Worm (Caenorhabditis elegans) whole organism, young adult: ENCODE data around the gene ZK262.19.

Experiments
- B0261.1 ChIP-seq: sonication (generic microtip); optimal IDR thresholded peaks from 2 replicates; lab custom pipeline; 2016; ENCODE audit warnings: mild to moderate bottlenecking, missing genetic modification characterization, moderate library complexity, missing compliant biosample characterization
- C06A6.2 ChIP-seq: fragments of 200-800 bp; sonication (Bioruptor generic); conservative IDR thresholded peaks from 2 replicates; pipeline ENCODE4 v1.3.6; 2022; ENCODE audit warnings: missing genetic modification characterization, missing compliant biosample characterization
- C17E4.6 ChIP-seq: fragments of 200-800 bp; sonication (Bioruptor generic); IDR thresholded peaks from 2 replicates; pipeline ENCODE4 v1.3.6; 2022; ENCODE audit warnings: missing genetic modification reagents, missing genetic modification characterization, missing compliant biosample characterization
- F10E7.11 ChIP-seq: sonication (generic microtip); optimal IDR thresholded peaks from 2 replicates; lab custom pipeline; 2017; ENCODE audit warnings: mild to moderate bottlenecking, missing genetic modification characterization, moderate library complexity, missing compliant biosample characterization
- F22D6.2 ChIP-seq: sonication (generic microtip); optimal IDR thresholded peaks from 2 replicates; lab custom pipeline; 2016; ENCODE audit warnings: mild to moderate bottlenecking, missing genetic modification characterization, missing compliant biosample characterization
- F49E8.2 ChIP-seq: sonication (generic microtip); optimal IDR thresholded peaks from 3 replicates; lab custom pipeline; 2017; ENCODE audit warnings: missing genetic modification characterization, mild to moderate bottlenecking, missing compliant biosample characterization, antibody characterized with exemption, moderate library complexity; ENCODE audit not compliant: insufficient read depth
- F52B5.7 ChIP-seq: sonication (generic microtip); optimal IDR thresholded peaks from 2 replicates; lab custom pipeline; 2016; ENCODE audit warnings: mild to moderate bottlenecking, missing genetic modification characterization, missing compliant biosample characterization
- F57A8.1 ChIP-seq: fragments of 200-800 bp; sonication (Bioruptor generic); optimal IDR thresholded peaks from 2 replicates; lab custom pipeline; 2018; ENCODE audit warnings: mild to moderate bottlenecking, missing genetic modification characterization, moderate library complexity, missing compliant biosample characterization
- K11D2.4 ChIP-seq: fragments of 200-800 bp; sonication (Bioruptor generic); IDR thresholded peaks from 2 replicates; pipeline ENCODE4 v1.3.6; 2022; ENCODE audit warnings: missing genetic modification reagents, missing genetic modification characterization, missing compliant biosample characterization
- T07F8.4 ChIP-seq: sonication (generic microtip); optimal IDR thresholded peaks from 2 replicates; lab custom pipeline; 2016; ENCODE audit warnings: mild to moderate bottlenecking, missing genetic modification characterization, moderate library complexity, missing compliant biosample characterization
- Y56A3A.18 ChIP-seq: fragments of 200-800 bp; sonication (Bioruptor generic); IDR thresholded peaks from 2 replicates; pipeline ENCODE4 v1.3.6; 2022; ENCODE audit warnings: missing genetic modification reagents, missing genetic modification characterization, missing compliant biosample characterization
- ama-1 ChIP-seq, 3 experiments: fragments of 150-350 bp in 1 of 3; sonication (generic microtip) in 2 of 3; optimal IDR thresholded peaks; 2 replicates each; lab custom pipeline; 2014 to 2018; ENCODE audit warnings: missing biosample characterization in 2 of 3, missing genetic modification characterization in 2 of 3, missing genetic modification reagents in 2 of 3
- attf-3 ChIP-seq: fragments of 200-800 bp; sonication (Bioruptor generic); conservative IDR thresholded peaks from 2 replicates; pipeline ENCODE4 v1.3.6; 2022; ENCODE audit warnings: missing genetic modification reagents, missing genetic modification characterization, missing compliant biosample characterization
- attf-5 ChIP-seq: fragments of 200-800 bp; sonication (Bioruptor generic); optimal IDR thresholded peaks from 2 replicates; lab custom pipeline; 2018; ENCODE audit warnings: mild to moderate bottlenecking, missing genetic modification characterization, missing compliant biosample characterization
- bed-1 ChIP-seq: fragments of 200-800 bp; sonication (Bioruptor generic); IDR thresholded peaks from 2 replicates; pipeline ENCODE4 v1.3.6; 2022; ENCODE audit warnings: missing genetic modification reagents, missing genetic modification characterization, missing compliant biosample characterization
- cebp-1 ChIP-seq, 2 experiments: fragments of 200-800 bp in 1 of 2; sonication (Bioruptor generic) in 1 of 2; sonication (generic microtip) in 1 of 2; IDR thresholded peaks in 1 of 2; optimal IDR thresholded peaks in 1 of 2; 2 replicates each; pipeline versions ENCODE4 v1.3.6 to Lab custom; 2017 to 2022; ENCODE audit warnings: missing compliant biosample characterization in 2 of 2, missing genetic modification characterization in 2 of 2, mild to moderate bottlenecking in 1 of 2, missing genetic modification reagents in 1 of 2, moderate library complexity in 1 of 2
- ceh-27 ChIP-seq: fragments of 200-800 bp; sonication (Bioruptor generic); optimal IDR thresholded peaks from 2 replicates; lab custom pipeline; 2018; ENCODE audit warnings: mild to moderate bottlenecking, missing genetic modification characterization, moderate library complexity, missing compliant biosample characterization
- ceh-40 ChIP-seq: fragments of 200-800 bp; sonication (Bioruptor generic); IDR thresholded peaks from 2 replicates; pipeline ENCODE4 v1.3.6; 2022; ENCODE audit warnings: missing genetic modification characterization, missing compliant biosample characterization
- egl-18 ChIP-seq: fragments of 200-800 bp; sonication (Bioruptor generic); IDR thresholded peaks from 2 replicates; pipeline ENCODE4 v1.3.6; 2022; ENCODE audit warnings: missing genetic modification reagents, missing genetic modification characterization, missing compliant biosample characterization
- egl-44 ChIP-seq: fragments of 200-800 bp; sonication (Bioruptor generic); IDR thresholded peaks from 2 replicates; pipeline ENCODE4 v1.3.6; 2022; ENCODE audit warnings: missing genetic modification reagents, missing genetic modification characterization, missing compliant biosample characterization
- fkh-3 ChIP-seq: sonication (generic microtip); optimal IDR thresholded peaks from 2 replicates; lab custom pipeline; 2016; ENCODE audit warnings: mild to moderate bottlenecking, missing genetic modification characterization, missing compliant biosample characterization
- hlh-12 ChIP-seq: sonication (generic microtip); optimal IDR thresholded peaks from 2 replicates; lab custom pipeline; 2016; ENCODE audit warnings: missing genetic modification characterization, missing compliant biosample characterization
- hsf-1 ChIP-seq: fragments of 200-800 bp; sonication (Bioruptor generic); IDR thresholded peaks from 2 replicates; pipeline ENCODE4 v1.3.6; 2022; ENCODE audit warnings: missing genetic modification reagents, missing genetic modification characterization, missing compliant biosample characterization
- let-607 ChIP-seq, 2 experiments: fragments of 200-800 bp in 1 of 2; sonication (Bioruptor generic) in 1 of 2; sonication (generic microtip) in 1 of 2; optimal IDR thresholded peaks; 2 replicates each; lab custom pipeline; 2016 to 2018; ENCODE audit warnings: mild to moderate bottlenecking in 2 of 2, missing compliant biosample characterization in 2 of 2, missing genetic modification characterization in 2 of 2, moderate library complexity in 2 of 2, missing genotype in 1 of 2
- lin-40 ChIP-seq: sonication (generic microtip); optimal IDR thresholded peaks from 2 replicates; lab custom pipeline; 2016; ENCODE audit warnings: missing genetic modification characterization, mild to moderate bottlenecking, missing compliant biosample characterization, missing genotype, missing genetic modification reagents
- lir-1 ChIP-seq: fragments of 200-800 bp; sonication (Bioruptor generic); conservative IDR thresholded peaks from 2 replicates; pipeline ENCODE4 v1.3.6; 2022; ENCODE audit warnings: missing genetic modification reagents, missing genetic modification characterization, missing compliant biosample characterization
- mes-4 ChIP-seq: sonication (generic microtip); optimal IDR thresholded peaks from 2 replicates; lab custom pipeline; 2016; ENCODE audit warnings: missing genotype, missing genetic modification characterization, missing compliant biosample characterization
- mxl-1 ChIP-seq: sonication (generic microtip); optimal IDR thresholded peaks from 2 replicates; lab custom pipeline; 2016; ENCODE audit warnings: missing genetic modification characterization, missing compliant biosample characterization
- rcor-1 ChIP-seq: fragments of 200-800 bp; sonication (Bioruptor generic); IDR thresholded peaks from 2 replicates; pipeline ENCODE4 v1.3.6; 2022; ENCODE audit warnings: missing genetic modification reagents, missing genetic modification characterization, missing compliant biosample characterization
- repo-1 ChIP-seq: sonication (generic microtip); optimal IDR thresholded peaks from 2 replicates; lab custom pipeline; 2017; ENCODE audit warnings: mild to moderate bottlenecking, missing genetic modification characterization, missing compliant biosample characterization
- sdz-38 ChIP-seq: sonication (generic microtip); optimal IDR thresholded peaks from 2 replicates; lab custom pipeline; 2016; ENCODE audit warnings: missing genotype, missing genetic modification characterization, missing compliant biosample characterization
- snpc-1.3 ChIP-seq: sonication (generic microtip); optimal IDR thresholded peaks from 2 replicates; lab custom pipeline; 2017; ENCODE audit warnings: missing genetic modification characterization, mild to moderate bottlenecking, missing compliant biosample characterization, antibody characterized with exemption, moderate library complexity, missing genotype, missing genetic modification reagents; ENCODE audit not compliant: insufficient read depth
- snpc-4 ChIP-seq, 5 experiments: fragments of 150-350 bp in 1 of 5; sonication (generic microtip) in 4 of 5; optimal IDR thresholded peaks; 2 replicates each; lab custom pipeline; 2014 to 2018; ENCODE audit warnings: missing genetic modification characterization in 5 of 5, missing biosample characterization in 3 of 5, antibody characterized with exemption in 2 of 5, mild to moderate bottlenecking in 2 of 5, missing compliant biosample characterization in 2 of 5, missing genotype in 2 of 5, moderate library complexity in 2 of 5, missing genetic modification reagents in 1 of 5
- tlf-1 ChIP-seq: fragments of 200-800 bp; sonication (Bioruptor generic); optimal IDR thresholded peaks from 2 replicates; lab custom pipeline; 2018; ENCODE audit warnings: mild to moderate bottlenecking, missing genetic modification characterization, missing compliant biosample characterization
- unc-130 ChIP-seq: sonication (generic microtip); optimal IDR thresholded peaks from 2 replicates; lab custom pipeline; 2016; ENCODE audit warnings: missing genetic modification reagents, missing genetic modification characterization, missing compliant biosample characterization
- zim-3 ChIP-seq: sonication (generic microtip); optimal IDR thresholded peaks from 2 replicates; lab custom pipeline; 2017; ENCODE audit warnings: mild to moderate bottlenecking, missing genetic modification characterization, moderate library complexity, missing compliant biosample characterization
- ztf-22 ChIP-seq: fragments of 200-800 bp; sonication (Bioruptor generic); optimal IDR thresholded peaks from 2 replicates; lab custom pipeline; 2018; ENCODE audit warnings: mild to moderate bottlenecking, missing genetic modification characterization, moderate library complexity, missing compliant biosample characterization
- ztf-26 ChIP-seq: sonication (generic microtip); optimal IDR thresholded peaks from 2 replicates; lab custom pipeline; 2017; ENCODE audit warnings: missing genetic modification characterization, missing compliant biosample characterization
- ztf-3 ChIP-seq: fragments of 200-800 bp; sonication (Bioruptor generic); optimal IDR thresholded peaks from 2 replicates; lab custom pipeline; 2018; ENCODE audit warnings: mild to moderate bottlenecking, missing genetic modification characterization, missing compliant biosample characterization

The ZK262.19 gene

ce11 chrV:18426280-18426679 lies 836 bp upstream of the ZK262.19 start, which contains the start of gene srw-83:
Gene srw-83 (plus strand): TSS chrV:18426580.
- no peak for TF ChIP-seq ama-1 (optimal IDR thresholded peaks at IDR 0.05; lab: Kevin White, UChicago)
- TF ChIP-seq ama-1 (GFP tag; optimal IDR thresholded peaks at IDR 0.05; lab: Kevin White, UChicago) = no peak
- no peak for TF ChIP-seq hlh-12 (tag; lab: Kevin White, UChicago)
- no peak for TF ChIP-seq F49E8.2 (tag; lab: Kevin White, UChicago)
- TF ChIP-seq tlf-1 (GFP tag; lab: Kevin White, UChicago) = no peak
- no peak for TF ChIP-seq mes-4 (tag; lab: Kevin White, UChicago)
- TF ChIP-seq K11D2.4 (GFP tag; lab: Robert Waterston, UW) = no peak
- TF ChIP-seq sdz-38 = no peak
- TF ChIP-seq ceh-27 (GFP tag; lab: Kevin White, UChicago) = no peak
- TF ChIP-seq hsf-1 (GFP tag; lab: Robert Waterston, UW) = no peak
- TF ChIP-seq F10E7.11 = no peak
- no peak for TF ChIP-seq egl-44 (GFP tag; lab: Robert Waterston, UW)
- TF ChIP-seq fkh-3 (tag; lab: Kevin White, UChicago) = no peak
- no peak for TF ChIP-seq snpc-1.3
- no peak for TF ChIP-seq attf-3 (GFP tag; lab: Robert Waterston, UW)
- TF ChIP-seq C17E4.6 (GFP tag; lab: Robert Waterston, UW) = no peak
- no peak for TF ChIP-seq B0261.1 (tag; lab: Kevin White, UChicago)
- TF ChIP-seq cebp-1 (GFP tag; IDR thresholded peaks at IDR 0.05; lab: Robert Waterston, UW) = no peak
- no peak for TF ChIP-seq cebp-1 (tag; optimal IDR thresholded peaks at IDR 0.05; lab: Kevin White, UChicago)
- no peak for TF ChIP-seq F57A8.1 (GFP tag; lab: Kevin White, UChicago)
- no peak for TF ChIP-seq lin-40 (tag; lab: Kevin White, UChicago)

- TF ChIP-seq zim-3 (tag; lab: Kevin White, UChicago) (no peak), egl-18 (GFP tag; lab: Robert Waterston, UW) (no peak), bed-1 (GFP tag; lab: Robert Waterston, UW) (no peak)
Observed at ce11 chrV:18424471-18424870, 973 bp downstream of the ZK262.19 start, which contains the start of gene ZK262.4. Gene ZK262.4 (minus strand): TSS chrV:18424571.

ce11 chrV:18420797-18421196 lies 4.6 kb downstream of the ZK262.19 start, which contains the start of gene srj-26:
Gene srj-26 (plus strand): TSS chrV:18421097.
- TF ChIP-seq T07F8.4 (tag; lab: Kevin White, UChicago) (no peak), F22D6.2 (no peak), ztf-26 (tag; lab: Kevin White, UChicago) (no peak), ztf-3 (no peak), egl-44 (GFP tag; lab: Robert Waterston, UW) (no peak), Y56A3A.18 (GFP tag; lab: Robert Waterston, UW) (no peak), ceh-40 (GFP tag; lab: Robert Waterston, UW) (no peak), unc-130 (GFP tag; lab: Kevin White, UChicago) (no peak), F52B5.7 (tag; lab: Kevin White, UChicago) (no peak), repo-1 (tag; lab: Kevin White, UChicago) (no peak), mxl-1 (tag; lab: Kevin White, UChicago) (no peak), C06A6.2 (GFP tag; lab: Robert Waterston, UW) (no peak), rcor-1 (no peak), lir-1 (GFP tag; lab: Robert Waterston, UW) (no peak), ztf-22 (no peak), attf-5 (GFP tag; lab: Kevin White, UChicago) (no peak), snpc-4 (GFP tag; optimal IDR thresholded peaks at IDR 0.05; lab: Kevin White, UChicago) (no peak), snpc-4 (tag; optimal IDR thresholded peaks at IDR 0.05; lab: Kevin White, UChicago) (no peak), sdz-38 (no peak), let-607 (tag; optimal IDR thresholded peaks at IDR 0.05; lab: Kevin White, UChicago) (no peak)
